Fruit fly (Drosophila melanogaster): ENCODE results near the gene RhoGAP68F.
A peak's percentile ranks its signal among the peaks of the same experiment; 100 is the strongest.

RhoGAP68F gene

dm6 chr3L:12090898-12091685 is 47.6 kb upstream of the RhoGAP68F start (continued):
- peak; percentile 52 for TF ChIP-seq Hmr (GFP tag; optimal IDR thresholded peaks at IDR 0.05)
- peak; percentile 34 for TF ChIP-seq slou (GFP tag; optimal IDR thresholded peaks at IDR 0.05)
- TF ChIP-seq Lhr (GFP tag; optimal IDR thresholded peaks at IDR 0.05): no peak
- TF ChIP-seq phol (tag; optimal IDR thresholded peaks at IDR 0.05): peak; percentile 53
- TF ChIP-seq shn (GFP tag; optimal IDR thresholded peaks at IDR 0.05): no peak
- peak; percentile 43 for TF ChIP-seq CG15514 (GFP tag; optimal IDR thresholded peaks at IDR 0.05)
- TF ChIP-seq disco-r (GFP tag; optimal IDR thresholded peaks at IDR 0.05): no peak
- TF ChIP-seq CG11093 (GFP tag; IDR thresholded peaks at IDR 0.05): peak; percentile 62
- no peak for TF ChIP-seq sna (GFP tag; IDR thresholded peaks at IDR 0.05; ENCODE audit: partially characterized antibody)
- TF ChIP-seq seq (GFP tag; IDR thresholded peaks at IDR 0.05): peak; percentile 74; the same call in 1 of the 2 replicates
- TF ChIP-seq CG7928 (GFP tag; optimal IDR thresholded peaks at IDR 0.05): peak; percentile 14
- TF ChIP-seq pzg (GFP tag; optimal IDR thresholded peaks at IDR 0.05): no peak
- peak; percentile 94 for TF ChIP-seq grau (tag; optimal IDR thresholded peaks at IDR 0.05)
- TF ChIP-seq wek (GFP tag; optimal IDR thresholded peaks at IDR 0.05): peak; percentile 55
- TF ChIP-seq Jarid2 (GFP tag; optimal IDR thresholded peaks at IDR 0.05): no peak
- TF ChIP-seq Mrtf (GFP tag; IDR thresholded peaks at IDR 0.05): no peak; the same call in 2 of the 3 replicates
- no peak for TF ChIP-seq Sin3A (optimal IDR thresholded peaks at IDR 0.05)
- TF ChIP-seq D19A (tag; optimal IDR thresholded peaks at IDR 0.05): peak; percentile 29
- TF ChIP-seq CG12391 (tag; optimal IDR thresholded peaks at IDR 0.05): peak; percentile 56
- TF ChIP-seq Dad (GFP tag; optimal IDR thresholded peaks at IDR 0.05): no peak
- TF ChIP-seq dimm (GFP tag; IDR thresholded peaks at IDR 0.05): no peak; the same call in 1 of the 2 replicates
- TF ChIP-seq CG11398 (GFP tag; optimal IDR thresholded peaks at IDR 0.05): peak; percentile 15
- TF ChIP-seq HLH54F (GFP tag; optimal IDR thresholded peaks at IDR 0.05): no peak
- TF ChIP-seq tup (GFP tag; optimal IDR thresholded peaks at IDR 0.05): peak; percentile 28
- no peak for TF ChIP-seq CG8089 (GFP tag; optimal IDR thresholded peaks at IDR 0.05)
- no peak for TF ChIP-seq CG17912 (GFP tag; optimal IDR thresholded peaks at IDR 0.05)
- TF ChIP-seq CG8765 (GFP tag; IDR thresholded peaks at IDR 0.05): no peak
- peak; percentile 79 for TF ChIP-seq CG11504 (tag; optimal IDR thresholded peaks at IDR 0.05)
- TF ChIP-seq CG9437 (GFP tag; optimal IDR thresholded peaks at IDR 0.05): peak; percentile 37
- TF ChIP-seq CG4854 (GFP tag; optimal IDR thresholded peaks at IDR 0.05): no peak
- TF ChIP-seq CG31388 (GFP tag; optimal IDR thresholded peaks at IDR 0.05): no peak
- no peak for TF ChIP-seq vfl (GFP tag; optimal IDR thresholded peaks at IDR 0.05)
- TF ChIP-seq CG2712 (tag; optimal IDR thresholded peaks at IDR 0.05): peak; percentile 49
- no peak for TF ChIP-seq CG6791 (GFP tag; IDR thresholded peaks at IDR 0.05; ENCODE audit: partially characterized antibody)
- TF ChIP-seq stc (GFP tag; IDR thresholded peaks at IDR 0.05): peak; percentile 54; the same call in 1 of the 2 replicates
- peak; percentile 65 for TF ChIP-seq HHEX (GFP tag; optimal IDR thresholded peaks at IDR 0.05)
- TF ChIP-seq nom (GFP tag; optimal IDR thresholded peaks at IDR 0.05): no peak
- TF ChIP-seq ci (GFP tag; IDR thresholded peaks at IDR 0.05): 0 out of 3 replicates have a peak, but pooled peaks have one; percentile 38
- no peak for TF ChIP-seq sc (optimal IDR thresholded peaks at IDR 0.05)
- TF ChIP-seq sc (GFP tag; optimal IDR thresholded peaks at IDR 0.05): no peak
- TF ChIP-seq CG8290 (GFP tag; optimal IDR thresholded peaks at IDR 0.05): no peak
- peak in 1 of 2 experiments; percentile 36 for TF ChIP-seq CG8290 (tag; optimal IDR thresholded peaks at IDR 0.05)
- TF ChIP-seq ems (GFP tag; optimal IDR thresholded peaks at IDR 0.05): peak; percentile 51
- TF ChIP-seq bsh (GFP tag; optimal IDR thresholded peaks at IDR 0.05): no peak
- peak; percentile 69; the same call in 1 of the 2 replicates for TF ChIP-seq sob (GFP tag; IDR thresholded peaks at IDR 0.05)
- peak; percentile 16 for TF ChIP-seq cwo (GFP tag; optimal IDR thresholded peaks at IDR 0.05)
- peak; percentile 74 for TF ChIP-seq mirr (GFP tag; optimal IDR thresholded peaks at IDR 0.05)
- peak; percentile 12 for TF ChIP-seq CG1529 (GFP tag; optimal IDR thresholded peaks at IDR 0.05)
- TF ChIP-seq CG8388 (GFP tag; optimal IDR thresholded peaks at IDR 0.05): peak; percentile 2

All from whole organism, embryonic.